Worm (Caenorhabditis elegans) whole organism, L3 larva: Measurements from ENCODE around the gene Y49F6B.9.

Experiments used
- R02D3.7 ChIP-seq: fragments of 150-350 bp; optimal IDR thresholded peaks from 2 replicates; lab custom pipeline; 2014; ENCODE audit warnings: missing biosample characterization, missing genetic modification characterization
- ZK546.5 ChIP-seq: sonication (generic microtip); optimal IDR thresholded peaks from 2 replicates; lab custom pipeline; 2017; ENCODE audit warnings: missing biosample characterization, missing genetic modification characterization
- aly-2 ChIP-seq: fragments of 150-350 bp; optimal IDR thresholded peaks from 2 replicates; lab custom pipeline; 2014; ENCODE audit warnings: missing biosample characterization, missing genetic modification characterization
- ama-1 ChIP-seq: fragments of 150-350 bp; optimal IDR thresholded peaks from 2 replicates; lab custom pipeline; 2018
- ceh-16 ChIP-seq: sonication (generic microtip); optimal IDR thresholded peaks from 2 replicates; lab custom pipeline; 2017; ENCODE audit warnings: missing biosample characterization, missing genetic modification characterization
- ceh-82 ChIP-seq: fragments of 150-350 bp; optimal IDR thresholded peaks from 2 replicates; lab custom pipeline; 2014; ENCODE audit warnings: missing biosample characterization, missing genetic modification characterization
- daf-12 ChIP-seq: fragments of 150-350 bp; optimal IDR thresholded peaks from 2 replicates; lab custom pipeline; 2014; ENCODE audit warnings: missing biosample characterization, missing genetic modification reagents, missing genetic modification characterization
- egl-27 ChIP-seq: sonication (generic microtip); optimal IDR thresholded peaks from 4 replicates; lab custom pipeline; 2017; ENCODE audit warnings: missing biosample characterization, missing genetic modification reagents, missing genetic modification characterization
- egl-5 ChIP-seq: fragments of 150-350 bp; optimal IDR thresholded peaks from 2 replicates; lab custom pipeline; 2017; ENCODE audit warnings: missing biosample characterization, missing genetic modification reagents, missing genetic modification characterization, inconsistent platforms
- elt-1 ChIP-seq: fragments of 150-350 bp; optimal IDR thresholded peaks from 2 replicates; lab custom pipeline; 2014; ENCODE audit warnings: missing biosample characterization, missing genetic modification characterization
- elt-2 ChIP-seq: sonication (generic microtip); optimal IDR thresholded peaks from 2 replicates; lab custom pipeline; 2016; ENCODE audit warnings: missing genetic modification reagents, mild to moderate bottlenecking, missing genetic modification characterization, missing compliant biosample characterization
- elt-3 ChIP-seq, 3 experiments: fragments of 150-350 bp in 1 of 3; sonication (generic microtip) in 2 of 3; optimal IDR thresholded peaks; 2 replicates in 2 of 3; 4 replicates in 1 of 3; lab custom pipeline; 2014 to 2017; ENCODE audit warnings: missing biosample characterization in 3 of 3, missing genetic modification characterization in 3 of 3
- eor-1 ChIP-seq, 2 experiments: fragments of 150-350 bp; optimal IDR thresholded peaks; 2 replicates each; lab custom pipeline; 2014 to 2018; ENCODE audit warnings: missing biosample characterization in 2 of 2, missing genetic modification characterization in 2 of 2
- fkh-2 ChIP-seq: fragments of 150-350 bp; optimal IDR thresholded peaks from 2 replicates; lab custom pipeline; 2014; ENCODE audit warnings: missing biosample characterization, missing genetic modification reagents, missing genetic modification characterization
- jun-1 ChIP-seq: fragments of 150-350 bp; optimal IDR thresholded peaks from 2 replicates; lab custom pipeline; 2014; ENCODE audit warnings: missing biosample characterization, missing genetic modification reagents, missing genetic modification characterization
- lin-15B ChIP-seq: fragments of 150-350 bp; optimal IDR thresholded peaks from 2 replicates; lab custom pipeline; 2014; ENCODE audit warnings: missing biosample characterization, missing genetic modification characterization
- lin-39 ChIP-seq: fragments of 150-350 bp; optimal IDR thresholded peaks from 2 replicates; lab custom pipeline; 2018; ENCODE audit warnings: missing biosample characterization, missing genetic modification reagents, missing genetic modification characterization
- nfya-1 ChIP-seq: sonication (generic microtip); optimal IDR thresholded peaks from 2 replicates; lab custom pipeline; 2017; ENCODE audit warnings: missing genetic modification characterization, mild to moderate bottlenecking, missing compliant biosample characterization, antibody characterized with exemption, moderate library complexity; ENCODE audit not compliant: insufficient read depth
- nhr-11 ChIP-seq: fragments of 150-350 bp; optimal IDR thresholded peaks from 2 replicates; lab custom pipeline; 2014; ENCODE audit warnings: missing biosample characterization, missing genetic modification characterization
- nhr-12 ChIP-seq: fragments of 150-350 bp; optimal IDR thresholded peaks from 2 replicates; lab custom pipeline; 2014; ENCODE audit warnings: missing biosample characterization, missing genetic modification characterization
- nhr-23 ChIP-seq: fragments of 150-350 bp; optimal IDR thresholded peaks from 2 replicates; lab custom pipeline; 2014; ENCODE audit warnings: missing biosample characterization, missing genetic modification reagents, missing genetic modification characterization
- nhr-25 ChIP-seq: sonication (generic microtip); optimal IDR thresholded peaks from 2 replicates; lab custom pipeline; 2017; ENCODE audit warnings: missing biosample characterization, missing genetic modification characterization
- nhr-28 ChIP-seq: fragments of 150-350 bp; optimal IDR thresholded peaks from 2 replicates; lab custom pipeline; 2014; ENCODE audit warnings: missing biosample characterization, missing genetic modification characterization
- nhr-43 ChIP-seq: sonication (generic microtip); optimal IDR thresholded peaks from 2 replicates; lab custom pipeline; 2016; ENCODE audit warnings: mild to moderate bottlenecking, missing genetic modification characterization, missing compliant biosample characterization; ENCODE audit not compliant: poor library complexity, severe bottlenecking
- nhr-67 ChIP-seq: fragments of 150-350 bp; optimal IDR thresholded peaks from 2 replicates; lab custom pipeline; 2014; ENCODE audit warnings: missing biosample characterization, missing genetic modification characterization
- nhr-76 ChIP-seq: fragments of 150-350 bp; sonication (generic microtip); optimal IDR thresholded peaks from 5 replicates; lab custom pipeline; 2014; ENCODE audit warnings: missing biosample characterization, missing genetic modification characterization
- nhr-77 ChIP-seq: fragments of 150-350 bp; optimal IDR thresholded peaks from 2 replicates; lab custom pipeline; 2014; ENCODE audit warnings: missing biosample characterization, missing genetic modification characterization
- pha-4 ChIP-seq: fragments of 150-350 bp; optimal IDR thresholded peaks from 2 replicates; lab custom pipeline; 2014; ENCODE audit warnings: missing biosample characterization, missing genetic modification reagents, missing genetic modification characterization
- pqm-1 ChIP-seq: fragments of 150-350 bp; optimal IDR thresholded peaks from 2 replicates; lab custom pipeline; 2017; ENCODE audit warnings: missing biosample characterization, missing genetic modification characterization, inconsistent platforms
- skn-1 ChIP-seq: fragments of 150-350 bp; optimal IDR thresholded peaks from 2 replicates; lab custom pipeline; 2014; ENCODE audit warnings: missing biosample characterization, missing genetic modification characterization
- snpc-4 ChIP-seq: fragments of 150-350 bp; optimal IDR thresholded peaks from 2 replicates; lab custom pipeline; 2014; ENCODE audit warnings: missing biosample characterization, missing genetic modification characterization
- tbx-2 ChIP-seq: sonication (generic microtip); optimal IDR thresholded peaks from 2 replicates; lab custom pipeline; 2016; ENCODE audit warnings: mild to moderate bottlenecking, missing genetic modification characterization, missing compliant biosample characterization
- unc-39 ChIP-seq: sonication (generic microtip); optimal IDR thresholded peaks from 4 replicates; lab custom pipeline; 2017; ENCODE audit warnings: missing biosample characterization, missing genetic modification characterization
- unc-62 ChIP-seq: fragments of 150-350 bp; sonication (generic microtip); optimal IDR thresholded peaks from 4 replicates; lab custom pipeline; 2014; ENCODE audit warnings: missing biosample characterization, missing genetic modification reagents, missing genetic modification characterization

Gene Y49F6B.9

DNA sequence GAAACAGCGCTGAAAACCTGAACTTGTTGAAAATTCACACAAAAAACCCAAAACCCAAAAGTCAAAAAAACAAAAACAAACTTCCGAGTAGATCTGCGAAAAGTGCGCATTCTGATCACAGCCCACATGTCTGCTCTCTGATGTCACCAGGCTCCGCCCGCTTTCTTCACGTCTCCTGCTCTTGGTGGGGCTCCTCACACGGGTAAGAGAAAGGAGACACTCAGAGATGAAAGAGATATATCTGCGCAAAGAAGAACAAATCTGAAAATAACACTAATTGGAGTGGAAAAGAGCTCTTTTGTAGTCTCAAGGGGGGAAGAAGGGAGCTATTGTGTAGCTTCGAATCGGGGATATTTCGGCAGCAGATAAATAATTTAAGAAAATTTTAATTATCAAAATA, 29.1 kb upstream of the Y49F6B.9 start, which contains the start of gene ncs-6:
Gene ncs-6 (minus strand): TSS at position 261 of the 400 bp plus-strand sequence.
- TF ChIP-seq nhr-11 (tag; lab: Kevin White, UChicago), result no peak
- TF ChIP-seq ama-1 (lab: Kevin White, UChicago), result no peak
- no peak for TF ChIP-seq tbx-2
- no peak for TF ChIP-seq ceh-16 (tag; lab: Kevin White, UChicago)
- no peak for TF ChIP-seq nhr-77 (tag; lab: Kevin White, UChicago)
- no peak for TF ChIP-seq nhr-76 (tag; lab: Kevin White, UChicago)
- TF ChIP-seq snpc-4 (tag; lab: Kevin White, UChicago), result no peak
- TF ChIP-seq ceh-82 (tag; lab: Kevin White, UChicago), result no peak
- no peak for TF ChIP-seq daf-12 (tag; lab: Kevin White, UChicago)
- TF ChIP-seq eor-1 (tag; optimal IDR thresholded peaks at IDR 0.05; lab: Kevin White, UChicago), result no peak
- no peak for TF ChIP-seq elt-3 (tag; optimal IDR thresholded peaks at IDR 0.05; lab: Kevin White, UChicago)
- no peak for TF ChIP-seq fkh-2 (tag; lab: Kevin White, UChicago)
- TF ChIP-seq nhr-28 (tag; lab: Kevin White, UChicago), result no peak
- no peak for TF ChIP-seq jun-1 (tag; lab: Kevin White, UChicago)
- no peak for TF ChIP-seq unc-62 (GFP tag; lab: Kevin White, UChicago)
- no peak for TF ChIP-seq pha-4 (tag; lab: Kevin White, UChicago)

ce11 chrII:3527460-3527859, 28.3 kb upstream of the Y49F6B.9 start:
- no peak for TF ChIP-seq aly-2
- no peak for TF ChIP-seq eor-1 (tag; optimal IDR thresholded peaks at IDR 0.05; lab: Kevin White, UChicago)
- no peak for TF ChIP-seq ceh-16 (tag; lab: Kevin White, UChicago)
- TF ChIP-seq pha-4 (tag; lab: Kevin White, UChicago), result no peak
- TF ChIP-seq egl-27, result no peak
- no peak for TF ChIP-seq ZK546.5 (tag; lab: Kevin White, UChicago)
- no peak for TF ChIP-seq fkh-2 (tag; lab: Kevin White, UChicago)
- TF ChIP-seq nhr-25 (tag; lab: Kevin White, UChicago), result no peak
- TF ChIP-seq elt-1 (tag; lab: Kevin White, UChicago), result no peak
- TF ChIP-seq ceh-82 (tag; lab: Kevin White, UChicago), result no peak
- no peak for TF ChIP-seq skn-1
- TF ChIP-seq pqm-1, result no peak
- no peak for TF ChIP-seq unc-39 (tag; lab: Kevin White, UChicago)
- TF ChIP-seq nhr-28 (tag; lab: Kevin White, UChicago), result no peak
- TF ChIP-seq jun-1 (tag; lab: Kevin White, UChicago), result no peak

- TF ChIP-seq nhr-67 (tag; lab: Kevin White, UChicago), result no peak
- no peak for TF ChIP-seq nhr-12 (tag; lab: Kevin White, UChicago)
- no peak for TF ChIP-seq egl-5 (tag; lab: Kevin White, UChicago)
- TF ChIP-seq nhr-43 (tag; lab: Kevin White, UChicago), result no peak
- no peak for TF ChIP-seq elt-2 (tag; lab: Kevin White, UChicago)
- TF ChIP-seq, all 47 proteins: peak for 0
Observed at ce11 chrII:3524097-3524496, 24.9 kb upstream of the Y49F6B.9 start, which contains the start of gene col-72. TSS of gene col-72 (minus strand) at chrII:3524197.

DNA sequence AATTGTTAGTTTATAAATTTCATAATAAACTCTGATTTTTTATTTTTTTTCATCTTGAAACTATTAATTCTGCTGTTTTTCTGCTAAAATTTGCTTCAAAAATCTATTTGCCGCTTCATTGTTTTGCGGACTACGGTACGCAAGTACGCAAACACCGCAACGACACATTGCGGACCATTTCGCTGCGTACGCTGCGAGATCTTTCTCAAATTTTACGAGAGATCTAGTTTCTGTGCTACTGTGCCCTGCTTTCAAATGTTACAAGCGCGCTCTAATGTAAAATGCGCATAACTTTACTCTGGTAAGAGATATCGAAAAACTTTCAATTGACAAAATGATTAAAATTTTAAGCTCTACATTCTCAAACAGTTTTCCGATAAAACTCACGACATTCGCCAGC, 24.4 kb upstream of the Y49F6B.9 start:
- TF ChIP-seq nfya-1 (tag; lab: Kevin White, UChicago) (peak; percentile 75), R02D3.7 (tag; lab: Kevin White, UChicago) (peak; percentile 14), nhr-23 (peak; percentile 70), lin-39 (peak; percentile 52), nhr-43 (tag; lab: Kevin White, UChicago) (peak; percentile 33), nhr-11 (tag; lab: Kevin White, UChicago) (peak; percentile 42), pha-4 (tag; lab: Kevin White, UChicago) (peak; percentile 49), lin-15B (tag; lab: Kevin White, UChicago) (peak; percentile 83), snpc-4 (tag; lab: Kevin White, UChicago) (peak; percentile 2)
- TF ChIP-seq, all 47 proteins: peak for 9; not testable (repeated sequence) for 38
